Fruit fly (Drosophila melanogaster) S2 (cell line): Measurements from ENCODE around the gene ppk24.

Experiments used
- CG8478 ChIP-seq: fragments of >200 bp; optimal IDR thresholded peaks from 2 replicates; lab custom pipeline; 2018
- CTCF ChIP-seq, 2 experiments: fragments of >200 bp; optimal IDR thresholded peaks; 2 replicates each; lab custom pipeline; 2018

The ppk24 gene

DNA sequence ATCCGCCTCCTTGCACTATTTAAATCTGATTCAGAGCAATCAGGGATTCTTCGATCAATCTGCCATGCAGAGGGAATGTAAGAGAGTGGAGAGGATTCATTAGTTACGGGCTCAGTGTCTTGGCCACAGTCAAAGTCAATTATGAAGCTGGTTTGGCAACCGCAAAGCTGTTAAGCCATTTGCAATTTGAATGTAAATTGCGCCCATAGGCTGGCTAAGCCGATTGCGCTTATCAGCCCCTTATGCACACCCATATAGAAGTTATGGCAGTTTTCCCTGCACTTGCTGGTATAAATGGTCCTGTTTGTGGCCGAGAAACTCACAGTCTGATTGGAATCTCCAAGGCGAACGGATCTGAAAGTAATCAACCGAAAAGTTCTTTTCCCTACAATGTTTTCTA, 3.2 kb upstream of the ppk24 start, which contains the start of gene CAH5:
CAH5 (plus strand) TSS at position 301 of the 400 bp plus-strand sequence.
- no peak for TF ChIP-seq CTCF (optimal IDR thresholded peaks at IDR 0.05; lab: Kevin White, UChicago)
- no peak for TF ChIP-seq CG8478

DNA sequence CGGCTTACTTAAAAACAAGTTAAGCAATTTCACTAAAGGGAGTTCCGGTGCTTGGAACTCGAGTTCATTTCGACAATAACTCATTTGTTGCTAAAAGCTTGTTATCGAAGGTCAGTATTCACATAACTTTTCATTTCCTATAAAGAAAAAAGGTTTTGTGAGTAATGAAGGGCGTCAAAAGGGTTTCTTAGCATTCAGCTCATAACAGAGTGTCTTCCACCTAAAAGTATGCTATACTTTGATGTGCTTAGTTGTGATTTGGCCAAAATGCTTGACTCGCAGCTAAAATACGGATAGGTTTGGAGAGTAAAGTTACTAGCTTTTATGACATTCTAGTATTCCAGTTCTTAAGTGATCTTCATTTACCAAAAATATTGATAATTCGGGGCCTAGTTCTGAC, 1.6 kb upstream of the ppk24 start:
- TF ChIP-seq CTCF (optimal IDR thresholded peaks at IDR 0.05; lab: Kevin White, UChicago) (peak in 1 of 2 experiments; percentile 7), CG8478 (no peak)

DNA sequence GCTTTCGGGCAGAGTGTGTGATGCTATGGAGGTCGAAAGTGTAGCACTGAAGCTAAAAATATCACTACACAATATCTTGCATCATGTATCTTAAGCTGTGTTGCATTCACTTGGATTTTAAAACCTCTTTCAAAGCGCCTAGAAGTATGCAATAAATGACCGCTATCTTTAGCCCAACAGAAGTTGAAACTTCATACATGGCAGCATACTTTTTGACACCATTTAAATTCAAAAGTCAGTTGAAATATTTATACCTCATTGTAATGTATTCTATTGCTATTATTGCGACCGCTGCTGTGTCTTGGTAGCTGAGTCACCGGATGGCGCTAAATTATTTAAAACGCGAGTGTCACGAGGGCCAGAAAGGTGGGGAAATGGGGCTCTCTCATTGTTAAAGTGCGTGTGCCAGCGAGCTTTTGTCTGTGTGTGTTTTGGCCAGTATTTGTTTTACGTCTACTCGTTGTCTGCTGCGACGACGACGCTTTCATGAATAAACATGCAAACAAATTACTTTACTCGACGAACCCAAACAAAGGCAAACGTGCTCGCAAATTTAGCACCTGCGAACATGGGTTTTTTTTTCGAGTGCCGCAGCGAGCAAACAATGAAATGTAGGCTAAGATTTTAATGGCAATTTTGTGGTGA, 5.4 kb downstream of the ppk24 start:
- TF ChIP-seq CG8478 (no peak), CTCF (optimal IDR thresholded peaks at IDR 0.05; lab: Kevin White, UChicago) (no peak)

DNA sequence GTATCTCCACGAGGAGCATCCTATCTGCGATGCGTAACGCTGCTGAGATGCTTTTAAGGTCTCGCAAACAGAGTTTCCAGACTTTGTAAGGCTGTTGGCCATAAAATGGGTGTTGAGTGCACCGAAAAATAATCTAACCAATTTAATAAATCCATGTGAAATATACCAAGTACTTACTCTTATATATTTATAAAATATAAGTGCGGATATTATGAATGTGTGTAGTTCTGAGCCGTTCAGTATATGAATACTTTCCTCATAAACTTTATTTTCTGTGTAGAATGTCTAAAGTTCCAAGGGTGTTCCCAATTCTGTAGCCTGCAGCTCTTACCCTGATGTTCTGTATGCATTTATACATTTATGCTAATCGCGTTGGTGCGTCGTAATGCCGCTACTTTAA, 20.3 kb downstream of the ppk24 start:
- TF ChIP-seq CG8478 (no peak), CTCF (optimal IDR thresholded peaks at IDR 0.05; lab: Kevin White, UChicago) (no peak)

DNA sequence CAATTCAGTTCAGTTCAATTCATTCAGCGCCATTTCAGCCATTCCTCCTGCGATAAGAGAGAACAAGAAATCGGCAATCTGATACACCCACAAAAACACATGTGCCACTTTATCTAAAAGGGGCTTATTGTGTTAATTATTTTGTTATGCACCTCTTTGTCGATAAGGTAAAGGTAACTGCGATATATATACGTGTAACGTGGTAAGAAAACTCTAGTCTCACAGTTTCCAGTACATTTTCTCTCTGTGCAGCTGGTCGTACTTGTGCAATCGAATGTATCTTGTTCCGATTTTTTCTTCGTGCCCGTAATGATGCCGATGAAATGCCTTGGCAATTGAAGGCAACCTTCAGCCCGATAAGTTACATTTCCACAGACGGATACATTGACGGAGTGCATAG, 22.0 kb downstream of the ppk24 start:
- TF ChIP-seq CG8478 (no peak), CTCF (optimal IDR thresholded peaks at IDR 0.05; lab: Kevin White, UChicago) (no peak)

DNA sequence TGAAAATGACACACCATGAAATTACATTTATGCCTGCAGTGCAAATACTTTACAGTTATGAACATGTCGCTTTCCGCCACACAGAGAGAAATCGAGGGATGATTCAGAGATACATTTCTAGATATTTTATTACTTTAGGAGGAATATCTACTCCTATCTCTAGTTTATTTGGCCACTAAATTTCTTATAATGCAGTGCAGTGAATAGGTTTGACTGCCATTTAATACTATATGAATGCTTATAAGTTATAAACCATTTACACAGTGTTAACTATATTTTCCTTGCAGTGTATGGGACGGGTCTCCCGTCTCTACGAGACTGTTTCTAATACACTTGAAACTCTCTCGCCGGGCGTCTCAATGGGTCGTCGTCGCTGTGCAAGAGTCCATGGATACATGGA, 24.7 kb downstream of the ppk24 start:
- TF ChIP-seq CG8478 (no peak), CTCF (optimal IDR thresholded peaks at IDR 0.05; lab: Kevin White, UChicago) (no peak)

DNA sequence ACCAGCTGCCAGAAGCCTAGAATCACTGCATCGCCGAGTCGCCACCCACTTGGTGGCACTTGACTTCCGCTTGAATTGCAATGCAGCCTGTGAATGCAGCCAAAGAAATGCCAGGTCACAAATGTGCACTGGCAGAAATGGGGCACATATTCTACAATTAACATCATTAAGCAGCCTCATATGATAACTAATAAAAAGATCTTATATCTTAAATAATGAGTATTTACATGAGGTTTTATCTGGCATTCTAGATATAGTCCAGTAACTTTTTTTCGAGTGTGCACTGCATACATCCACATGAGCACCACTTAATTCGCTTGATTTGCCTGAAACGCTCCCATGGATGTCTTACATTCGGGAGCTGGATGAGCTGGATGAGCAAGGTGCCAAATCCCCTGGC, 30.2 kb downstream of the ppk24 start:
- no peak for TF ChIP-seq CG8478
- no peak for TF ChIP-seq CTCF (optimal IDR thresholded peaks at IDR 0.05; lab: Kevin White, UChicago)

DNA sequence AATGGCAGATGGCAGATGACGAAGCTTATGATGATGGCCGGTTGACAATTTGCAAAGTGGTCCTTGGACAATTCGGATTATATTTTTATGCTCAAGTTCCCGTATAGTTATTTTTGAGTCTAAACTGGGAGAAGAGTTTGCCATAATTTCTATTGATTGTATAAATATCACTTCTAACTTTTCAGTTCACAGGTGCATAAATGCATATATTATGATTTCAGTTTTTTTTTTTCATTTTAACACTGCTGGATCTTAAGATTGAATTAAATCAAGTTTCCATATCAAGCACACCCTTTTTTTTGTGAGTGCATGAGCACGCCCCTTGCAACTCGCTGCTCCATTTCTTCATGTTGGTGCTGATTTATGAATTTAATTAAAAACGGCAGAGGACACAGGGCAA, 31.5 kb downstream of the ppk24 start:
- no peak for TF ChIP-seq CG8478
- TF ChIP-seq CTCF (optimal IDR thresholded peaks at IDR 0.05; lab: Kevin White, UChicago), result no peak

DNA sequence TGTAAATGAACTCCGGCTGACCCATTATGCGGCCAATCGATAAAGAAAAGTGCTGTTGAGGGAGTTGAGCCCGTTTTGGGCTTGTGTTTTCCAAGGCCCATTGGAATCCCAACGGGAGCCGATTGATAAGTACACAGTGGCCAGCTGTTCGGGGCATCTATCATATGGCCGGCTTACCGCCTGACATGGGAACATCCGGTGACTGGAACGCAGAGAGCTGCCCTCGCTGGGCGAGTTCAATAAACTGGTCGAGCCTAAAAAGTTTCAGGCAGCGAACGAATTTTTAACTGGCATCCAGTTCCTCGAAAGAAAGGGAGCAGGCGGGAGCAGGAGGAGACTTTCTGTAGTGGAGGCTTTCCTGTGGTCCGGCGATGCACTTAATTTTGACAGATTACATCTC, 36.0 kb downstream of the ppk24 start:
- TF ChIP-seq CTCF (optimal IDR thresholded peaks at IDR 0.05; lab: Kevin White, UChicago) (no peak), CG8478 (no peak)

DNA sequence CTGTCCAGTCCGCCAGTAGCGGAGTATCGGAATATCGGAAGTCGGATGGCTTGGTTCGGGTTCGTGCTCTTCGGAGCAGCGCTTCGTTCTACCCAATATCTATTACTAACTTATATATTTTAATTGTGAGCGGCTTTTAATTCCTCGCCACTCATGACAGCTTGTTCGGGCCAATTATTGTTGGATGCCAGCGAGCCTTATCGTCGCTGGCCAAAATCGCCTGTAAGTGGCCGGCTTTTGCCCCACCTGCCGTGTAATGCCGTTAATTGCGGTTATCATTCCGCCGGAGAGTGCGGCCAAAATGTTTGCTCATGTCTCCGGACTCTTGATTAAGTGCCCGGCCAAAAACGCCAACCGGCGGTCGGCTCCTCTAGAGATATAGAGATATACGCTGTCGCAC, 39.8 kb downstream of the ppk24 start, which contains the start of gene pHCl-2:
pHCl-2 (minus strand) TSS at position 101 of the 400 bp plus-strand sequence.
- TF ChIP-seq CG8478 (no peak), CTCF (optimal IDR thresholded peaks at IDR 0.05; lab: Kevin White, UChicago) (no peak)

DNA sequence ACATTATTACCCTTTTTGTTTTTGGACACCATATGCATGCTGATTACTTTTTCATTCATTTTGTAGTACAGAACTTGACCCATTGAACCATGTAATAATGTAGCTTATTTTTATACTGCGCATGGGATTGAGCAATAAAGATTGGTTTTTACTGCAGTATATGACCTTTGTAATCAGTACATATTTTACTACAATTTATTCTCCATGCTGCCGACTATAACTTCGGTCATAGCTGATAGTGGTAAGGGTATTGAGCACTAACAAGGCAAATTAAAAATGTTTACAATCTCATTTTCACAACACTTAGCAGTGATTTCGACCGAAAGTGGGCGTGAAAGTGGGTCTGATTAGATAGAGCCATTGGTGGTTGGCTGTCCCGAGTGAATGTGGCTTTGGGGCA, 40.9 kb downstream of the ppk24 start:
- TF ChIP-seq CG8478 (no peak), CTCF (optimal IDR thresholded peaks at IDR 0.05; lab: Kevin White, UChicago) (no peak)

DNA sequence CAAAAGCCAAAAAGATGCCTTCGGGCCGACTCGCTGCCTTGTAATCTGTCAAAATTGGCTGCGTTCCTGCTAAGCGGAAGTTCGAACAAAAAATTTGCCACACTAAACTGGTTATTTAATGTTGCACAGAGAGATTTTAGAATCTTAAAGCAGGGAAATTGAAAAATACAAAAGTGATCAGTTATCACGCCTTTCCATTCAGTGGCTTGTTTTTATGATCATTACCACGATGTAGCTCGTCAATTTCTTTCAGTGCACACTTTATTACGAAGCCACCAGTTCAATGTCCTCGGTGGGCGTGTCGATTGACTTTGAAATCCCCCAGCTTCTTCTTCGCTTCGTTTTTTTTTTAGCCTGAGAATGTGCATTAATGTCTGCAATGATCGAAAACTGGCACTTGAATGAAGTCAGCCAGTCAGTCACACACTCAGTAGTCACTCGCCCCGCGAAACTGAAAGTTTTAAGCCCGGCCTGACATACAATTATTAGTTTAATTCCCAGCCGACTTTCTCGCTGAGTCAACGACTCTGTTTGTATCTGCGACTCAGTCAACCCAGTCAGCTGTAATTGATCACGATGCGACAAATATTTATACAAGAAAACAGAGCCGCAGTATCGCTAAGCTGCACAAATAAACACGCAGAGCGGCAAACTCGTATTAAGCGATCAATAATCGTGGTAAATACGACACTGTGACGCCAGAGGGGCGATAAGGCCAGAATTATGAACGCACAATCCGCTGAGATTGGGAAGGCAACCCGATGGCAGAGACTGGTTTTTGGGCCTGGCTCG, 43.5 kb downstream of the ppk24 start:
- TF ChIP-seq CG8478 (no peak), CTCF (optimal IDR thresholded peaks at IDR 0.05; lab: Kevin White, UChicago) (no peak)

DNA sequence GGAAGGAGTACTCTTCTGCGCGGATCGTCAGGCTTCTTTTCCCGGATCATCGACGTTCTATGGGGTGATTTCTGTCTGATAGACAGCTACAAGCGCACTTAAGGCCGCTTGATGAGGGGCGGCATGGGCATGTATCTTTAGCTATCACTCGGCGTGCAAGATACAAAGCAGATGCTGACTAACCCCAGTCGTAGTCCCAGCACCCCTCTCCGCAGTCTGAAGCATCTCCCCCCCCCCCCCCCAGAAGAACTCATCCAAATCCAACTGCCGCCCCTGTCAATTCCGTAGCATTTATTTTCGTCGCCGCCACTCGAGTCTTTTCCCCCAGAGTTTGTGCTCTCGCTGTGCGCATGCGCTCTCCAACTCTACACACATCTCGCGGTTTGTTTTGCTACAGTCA, 44.8 kb downstream of the ppk24 start:
- TF ChIP-seq CG8478 (no peak), CTCF (optimal IDR thresholded peaks at IDR 0.05; lab: Kevin White, UChicago) (no peak)

DNA sequence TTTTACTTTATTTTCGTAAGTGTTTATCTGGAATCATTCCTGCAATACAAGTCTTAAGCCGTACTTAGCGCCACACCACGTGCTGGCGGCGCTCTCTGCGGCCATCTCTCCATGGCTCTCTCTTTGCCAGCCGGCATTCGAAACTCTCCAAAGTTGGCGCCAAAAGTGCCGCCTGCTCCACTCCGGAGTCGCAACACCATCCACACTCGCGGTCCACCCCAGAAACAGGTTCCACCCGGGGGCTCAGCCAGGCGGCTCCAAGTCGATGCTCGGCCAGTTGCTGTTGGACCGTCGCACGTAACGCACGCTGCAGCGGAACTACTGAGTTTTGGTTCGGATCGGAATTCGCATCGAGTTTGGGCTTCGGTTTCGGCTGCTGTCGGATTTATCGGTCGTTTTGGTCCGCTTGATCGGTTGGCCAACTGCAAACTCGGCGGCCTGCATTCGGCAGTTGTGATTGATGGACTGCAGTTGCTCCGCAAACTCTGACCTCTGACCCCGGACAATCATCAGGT, 45.4 kb downstream of the ppk24 start, which contains the start of gene CG34347:
CG34347 (plus strand) TSS at position 275 of the 515 bp plus-strand sequence.
- no peak for TF ChIP-seq CG8478
- TF ChIP-seq CTCF (optimal IDR thresholded peaks at IDR 0.05; lab: Kevin White, UChicago), result no peak

DNA sequence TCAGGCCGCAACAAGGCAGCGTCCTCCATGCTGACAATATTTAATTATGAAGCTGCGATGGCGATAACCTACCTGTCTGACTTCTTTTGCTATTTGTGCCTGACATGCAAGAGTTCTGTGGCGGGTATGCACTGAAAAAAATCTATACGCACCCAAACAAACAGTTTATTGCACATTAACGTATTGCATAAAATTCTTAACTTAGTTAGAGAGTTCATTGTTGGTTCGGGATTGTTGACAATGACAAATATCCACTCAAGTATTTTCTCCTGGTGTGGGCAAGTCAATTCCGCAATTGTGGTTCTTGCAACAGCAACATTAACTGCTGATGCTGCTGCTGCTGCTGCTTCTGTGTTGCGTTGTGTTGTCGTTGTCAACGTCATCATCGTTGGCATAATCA, 46.8 kb downstream of the ppk24 start:
- TF ChIP-seq CTCF (optimal IDR thresholded peaks at IDR 0.05; lab: Kevin White, UChicago), result no peak
- no peak for TF ChIP-seq CG8478

DNA sequence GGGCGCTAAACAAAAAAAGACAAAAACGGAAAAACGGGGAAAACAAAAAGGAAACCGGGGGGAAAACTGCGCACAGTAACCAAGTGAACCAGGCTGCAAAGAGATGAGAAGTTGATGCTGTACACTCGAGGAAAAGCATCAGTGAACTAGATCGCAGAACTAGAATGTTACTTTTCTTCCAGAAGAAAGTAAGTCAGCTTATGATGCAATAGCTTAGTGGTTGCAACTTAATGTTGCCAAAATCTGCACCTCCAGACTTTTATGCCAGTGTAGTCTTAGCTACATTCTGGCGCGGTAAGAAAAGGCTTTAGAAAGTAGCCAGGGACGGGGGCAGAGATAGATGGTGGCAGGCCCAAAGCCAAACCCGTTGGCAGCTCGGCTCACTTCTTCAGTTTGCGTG, 48.9 kb downstream of the ppk24 start:
- TF ChIP-seq CG8478 (no peak), CTCF (optimal IDR thresholded peaks at IDR 0.05; lab: Kevin White, UChicago) (no peak)
